Worm (Caenorhabditis elegans) whole organism, L3 larva: ENCODE measurements around the gene fbxa-156.
"Not testable (repeated sequence)": the region's sequence is repeated elsewhere in the genome, so short reads cannot be mapped to it uniquely, and the experiment has no call there.

Experiments used
- R02D3.7 ChIP-seq: fragments of 150-350 bp; optimal IDR thresholded peaks from 2 replicates; lab custom pipeline; 2014; ENCODE audit warnings: missing biosample characterization, missing genetic modification characterization
- ZK546.5 ChIP-seq: sonication (generic microtip); optimal IDR thresholded peaks from 2 replicates; lab custom pipeline; 2017; ENCODE audit warnings: missing biosample characterization, missing genetic modification characterization
- aly-2 ChIP-seq: fragments of 150-350 bp; optimal IDR thresholded peaks from 2 replicates; lab custom pipeline; 2014; ENCODE audit warnings: missing biosample characterization, missing genetic modification characterization
- ceh-28 ChIP-seq: fragments of 150-350 bp; optimal IDR thresholded peaks from 2 replicates; lab custom pipeline; 2014; ENCODE audit warnings: missing biosample characterization, missing genetic modification reagents, missing genetic modification characterization
- ceh-82 ChIP-seq: fragments of 150-350 bp; optimal IDR thresholded peaks from 2 replicates; lab custom pipeline; 2014; ENCODE audit warnings: missing biosample characterization, missing genetic modification characterization
- ceh-9 ChIP-seq: sonication (generic microtip); optimal IDR thresholded peaks from 2 replicates; lab custom pipeline; 2018; ENCODE audit warnings: missing biosample characterization, missing genetic modification characterization
- daf-12 ChIP-seq: fragments of 150-350 bp; optimal IDR thresholded peaks from 2 replicates; lab custom pipeline; 2014; ENCODE audit warnings: missing biosample characterization, missing genetic modification reagents, missing genetic modification characterization
- egl-27 ChIP-seq: sonication (generic microtip); optimal IDR thresholded peaks from 4 replicates; lab custom pipeline; 2017; ENCODE audit warnings: missing biosample characterization, missing genetic modification reagents, missing genetic modification characterization
- egl-5 ChIP-seq: fragments of 150-350 bp; optimal IDR thresholded peaks from 2 replicates; lab custom pipeline; 2017; ENCODE audit warnings: missing biosample characterization, missing genetic modification reagents, missing genetic modification characterization, inconsistent platforms
- elt-2 ChIP-seq: sonication (generic microtip); optimal IDR thresholded peaks from 2 replicates; lab custom pipeline; 2016; ENCODE audit warnings: missing genetic modification reagents, mild to moderate bottlenecking, missing genetic modification characterization, missing compliant biosample characterization
- elt-3 ChIP-seq, 3 experiments: fragments of 150-350 bp in 1 of 3; sonication (generic microtip) in 2 of 3; optimal IDR thresholded peaks; 2 replicates in 2 of 3; 4 replicates in 1 of 3; lab custom pipeline; 2014 to 2017; ENCODE audit warnings: missing biosample characterization in 3 of 3, missing genetic modification characterization in 3 of 3
- eor-1 ChIP-seq, 2 experiments: fragments of 150-350 bp; optimal IDR thresholded peaks; 2 replicates each; lab custom pipeline; 2014 to 2018; ENCODE audit warnings: missing biosample characterization in 2 of 2, missing genetic modification characterization in 2 of 2
- fkh-10 ChIP-seq: sonication (generic microtip); optimal IDR thresholded peaks from 2 replicates; lab custom pipeline; 2017; ENCODE audit warnings: missing biosample characterization, missing genetic modification reagents, missing genetic modification characterization
- fkh-2 ChIP-seq: fragments of 150-350 bp; optimal IDR thresholded peaks from 2 replicates; lab custom pipeline; 2014; ENCODE audit warnings: missing biosample characterization, missing genetic modification reagents, missing genetic modification characterization
- fos-1 ChIP-seq: fragments of 150-350 bp; optimal IDR thresholded peaks from 2 replicates; lab custom pipeline; 2014; ENCODE audit warnings: missing biosample characterization, missing genetic modification characterization
- hmg-11 ChIP-seq: sonication (generic microtip); optimal IDR thresholded peaks from 2 replicates; lab custom pipeline; 2016; ENCODE audit warnings: missing genetic modification characterization, missing compliant biosample characterization
- jun-1 ChIP-seq: fragments of 150-350 bp; optimal IDR thresholded peaks from 2 replicates; lab custom pipeline; 2014; ENCODE audit warnings: missing biosample characterization, missing genetic modification reagents, missing genetic modification characterization
- lin-15B ChIP-seq: fragments of 150-350 bp; optimal IDR thresholded peaks from 2 replicates; lab custom pipeline; 2014; ENCODE audit warnings: missing biosample characterization, missing genetic modification characterization
- lin-39 ChIP-seq: fragments of 150-350 bp; optimal IDR thresholded peaks from 2 replicates; lab custom pipeline; 2018; ENCODE audit warnings: missing biosample characterization, missing genetic modification reagents, missing genetic modification characterization
- lsy-12 ChIP-seq: sonication (generic microtip); optimal IDR thresholded peaks from 2 replicates; lab custom pipeline; 2016; ENCODE audit warnings: mild to moderate bottlenecking, missing genetic modification characterization, missing compliant biosample characterization
- mdl-1 ChIP-seq: fragments of 150-350 bp; optimal IDR thresholded peaks from 2 replicates; lab custom pipeline; 2014; ENCODE audit warnings: missing biosample characterization, missing genetic modification characterization
- nfya-1 ChIP-seq: sonication (generic microtip); optimal IDR thresholded peaks from 2 replicates; lab custom pipeline; 2017; ENCODE audit warnings: missing genetic modification characterization, mild to moderate bottlenecking, missing compliant biosample characterization, antibody characterized with exemption, moderate library complexity; ENCODE audit not compliant: insufficient read depth
- nhr-11 ChIP-seq: fragments of 150-350 bp; optimal IDR thresholded peaks from 2 replicates; lab custom pipeline; 2014; ENCODE audit warnings: missing biosample characterization, missing genetic modification characterization
- nhr-12 ChIP-seq: fragments of 150-350 bp; optimal IDR thresholded peaks from 2 replicates; lab custom pipeline; 2014; ENCODE audit warnings: missing biosample characterization, missing genetic modification characterization
- nhr-237 ChIP-seq: fragments of 150-350 bp; optimal IDR thresholded peaks from 2 replicates; lab custom pipeline; 2014; ENCODE audit warnings: missing biosample characterization, missing genetic modification characterization
- nhr-25 ChIP-seq: sonication (generic microtip); optimal IDR thresholded peaks from 2 replicates; lab custom pipeline; 2017; ENCODE audit warnings: missing biosample characterization, missing genetic modification characterization
- nhr-28 ChIP-seq: fragments of 150-350 bp; optimal IDR thresholded peaks from 2 replicates; lab custom pipeline; 2014; ENCODE audit warnings: missing biosample characterization, missing genetic modification characterization
- nhr-43 ChIP-seq: sonication (generic microtip); optimal IDR thresholded peaks from 2 replicates; lab custom pipeline; 2016; ENCODE audit warnings: mild to moderate bottlenecking, missing genetic modification characterization, missing compliant biosample characterization; ENCODE audit not compliant: poor library complexity, severe bottlenecking
- nhr-67 ChIP-seq: fragments of 150-350 bp; optimal IDR thresholded peaks from 2 replicates; lab custom pipeline; 2014; ENCODE audit warnings: missing biosample characterization, missing genetic modification characterization
- nhr-76 ChIP-seq: fragments of 150-350 bp; sonication (generic microtip); optimal IDR thresholded peaks from 5 replicates; lab custom pipeline; 2014; ENCODE audit warnings: missing biosample characterization, missing genetic modification characterization
- pha-4 ChIP-seq: fragments of 150-350 bp; optimal IDR thresholded peaks from 2 replicates; lab custom pipeline; 2014; ENCODE audit warnings: missing biosample characterization, missing genetic modification reagents, missing genetic modification characterization
- pqm-1 ChIP-seq: fragments of 150-350 bp; optimal IDR thresholded peaks from 2 replicates; lab custom pipeline; 2017; ENCODE audit warnings: missing biosample characterization, missing genetic modification characterization, inconsistent platforms
- sea-2 ChIP-seq: fragments of 150-350 bp; sonication (generic microtip); optimal IDR thresholded peaks from 4 replicates; lab custom pipeline; 2014; ENCODE audit warnings: missing biosample characterization, missing genetic modification reagents, missing genetic modification characterization
- skn-1 ChIP-seq: fragments of 150-350 bp; optimal IDR thresholded peaks from 2 replicates; lab custom pipeline; 2014; ENCODE audit warnings: missing biosample characterization, missing genetic modification characterization
- snpc-4 ChIP-seq: fragments of 150-350 bp; optimal IDR thresholded peaks from 2 replicates; lab custom pipeline; 2014; ENCODE audit warnings: missing biosample characterization, missing genetic modification characterization
- tbx-2 ChIP-seq: sonication (generic microtip); optimal IDR thresholded peaks from 2 replicates; lab custom pipeline; 2016; ENCODE audit warnings: mild to moderate bottlenecking, missing genetic modification characterization, missing compliant biosample characterization
- unc-39 ChIP-seq: sonication (generic microtip); optimal IDR thresholded peaks from 4 replicates; lab custom pipeline; 2017; ENCODE audit warnings: missing biosample characterization, missing genetic modification characterization
- unc-62 ChIP-seq: fragments of 150-350 bp; sonication (generic microtip); optimal IDR thresholded peaks from 4 replicates; lab custom pipeline; 2014; ENCODE audit warnings: missing biosample characterization, missing genetic modification reagents, missing genetic modification characterization
- zag-1 ChIP-seq: fragments of 150-350 bp; optimal IDR thresholded peaks from 2 replicates; lab custom pipeline; 2014; ENCODE audit warnings: missing biosample characterization, missing genetic modification characterization
- ztf-11 ChIP-seq: fragments of 150-350 bp; optimal IDR thresholded peaks from 2 replicates; lab custom pipeline; 2014; ENCODE audit warnings: missing biosample characterization, missing genetic modification characterization

The fbxa-156 gene

DNA sequence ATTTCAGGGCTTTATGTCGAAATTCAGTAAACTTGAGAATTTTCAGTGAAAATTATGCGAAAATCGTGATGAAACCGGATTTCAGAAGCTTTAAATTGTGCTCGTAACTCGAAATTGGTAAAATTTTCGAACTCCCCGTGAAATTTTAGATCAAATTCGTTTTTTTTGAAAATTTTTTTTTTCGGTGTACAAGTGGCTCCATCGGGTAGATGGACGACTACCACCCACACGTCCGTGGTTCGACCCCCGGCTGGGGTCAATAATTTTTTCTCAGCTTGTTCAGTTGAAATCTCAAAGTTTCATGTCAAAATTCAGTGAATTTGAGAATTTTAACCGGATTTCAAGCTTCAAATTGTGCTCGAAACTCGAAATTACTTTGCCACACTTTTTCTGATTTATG is 39.3 kb upstream of the fbxa-156 start:
- no peak for TF ChIP-seq skn-1 (tag; lab: Kevin White, UChicago)
- TF ChIP-seq nhr-25 (tag; lab: Kevin White, UChicago): no peak
- TF ChIP-seq nhr-67 (tag; lab: Kevin White, UChicago): no peak
- no peak for TF ChIP-seq jun-1 (tag; lab: Kevin White, UChicago)
- no peak for TF ChIP-seq ceh-9
- no peak for TF ChIP-seq sea-2 (GFP tag; lab: Kevin White, UChicago)
- TF ChIP-seq hmg-11 (tag; lab: Kevin White, UChicago): no peak
- no peak for TF ChIP-seq nhr-43
- no peak for TF ChIP-seq elt-2 (tag; lab: Kevin White, UChicago)
- no peak for TF ChIP-seq lin-15B
- TF ChIP-seq ceh-82 (tag; lab: Kevin White, UChicago): no peak
- no peak for TF ChIP-seq snpc-4 (tag; lab: Kevin White, UChicago)
- TF ChIP-seq lsy-12 (tag; lab: Kevin White, UChicago): no peak
- no peak for TF ChIP-seq tbx-2
- TF ChIP-seq nfya-1 (tag; lab: Kevin White, UChicago): no peak
- no peak for TF ChIP-seq ceh-28
- no peak for TF ChIP-seq unc-62
- TF ChIP-seq nhr-11 (tag; lab: Kevin White, UChicago): no peak
- TF ChIP-seq eor-1 (tag; optimal IDR thresholded peaks at IDR 0.05; lab: Kevin White, UChicago): no peak
- TF ChIP-seq, all 47 proteins: peak for 0

DNA sequence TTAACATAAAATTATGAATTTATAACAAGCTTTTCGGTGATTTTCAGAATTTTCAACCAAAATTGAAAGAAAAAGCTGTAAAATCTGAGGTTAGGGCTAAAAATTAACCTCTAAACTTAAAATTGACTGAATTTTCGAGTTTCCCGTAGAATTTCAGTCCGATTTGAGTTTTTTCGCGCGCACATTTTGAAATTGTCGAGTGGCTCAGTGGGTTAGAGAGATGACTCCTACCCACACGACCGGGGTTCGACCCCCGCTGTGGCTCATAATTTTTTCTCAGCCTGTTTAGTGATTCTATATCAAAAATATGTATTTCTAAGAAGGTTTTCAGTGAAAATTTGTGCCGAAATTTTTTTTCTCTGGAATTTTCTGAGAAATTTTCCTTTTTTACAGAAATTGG is 35.2 kb upstream of the fbxa-156 start:
- TF ChIP-seq aly-2 (tag; lab: Kevin White, UChicago): no peak
- no peak for TF ChIP-seq pqm-1 (tag; lab: Kevin White, UChicago)
- TF ChIP-seq, all 47 proteins: peak for 0

DNA sequence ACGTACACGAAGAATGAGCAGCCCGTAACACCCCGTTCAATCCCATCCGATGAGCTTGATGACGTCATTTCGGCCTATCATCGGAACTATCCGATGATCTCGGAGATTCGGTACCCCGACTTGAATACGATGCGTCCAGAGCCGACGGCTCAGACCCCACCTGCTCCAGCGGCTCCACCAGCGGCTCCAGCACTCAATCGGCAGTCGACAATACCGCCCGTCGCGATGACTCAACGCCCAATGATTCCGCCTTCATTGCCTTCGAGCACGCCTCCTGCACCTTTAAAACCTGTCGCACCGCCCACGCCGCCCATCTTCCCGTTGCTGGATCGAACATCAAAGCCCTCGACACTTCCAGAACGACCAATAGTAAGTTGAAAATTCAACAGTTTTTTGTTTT is 31.5 kb upstream of the fbxa-156 start:
- no peak for TF ChIP-seq nhr-237
- TF ChIP-seq jun-1 (tag; lab: Kevin White, UChicago): no peak
- no peak for TF ChIP-seq nhr-25 (tag; lab: Kevin White, UChicago)

DNA sequence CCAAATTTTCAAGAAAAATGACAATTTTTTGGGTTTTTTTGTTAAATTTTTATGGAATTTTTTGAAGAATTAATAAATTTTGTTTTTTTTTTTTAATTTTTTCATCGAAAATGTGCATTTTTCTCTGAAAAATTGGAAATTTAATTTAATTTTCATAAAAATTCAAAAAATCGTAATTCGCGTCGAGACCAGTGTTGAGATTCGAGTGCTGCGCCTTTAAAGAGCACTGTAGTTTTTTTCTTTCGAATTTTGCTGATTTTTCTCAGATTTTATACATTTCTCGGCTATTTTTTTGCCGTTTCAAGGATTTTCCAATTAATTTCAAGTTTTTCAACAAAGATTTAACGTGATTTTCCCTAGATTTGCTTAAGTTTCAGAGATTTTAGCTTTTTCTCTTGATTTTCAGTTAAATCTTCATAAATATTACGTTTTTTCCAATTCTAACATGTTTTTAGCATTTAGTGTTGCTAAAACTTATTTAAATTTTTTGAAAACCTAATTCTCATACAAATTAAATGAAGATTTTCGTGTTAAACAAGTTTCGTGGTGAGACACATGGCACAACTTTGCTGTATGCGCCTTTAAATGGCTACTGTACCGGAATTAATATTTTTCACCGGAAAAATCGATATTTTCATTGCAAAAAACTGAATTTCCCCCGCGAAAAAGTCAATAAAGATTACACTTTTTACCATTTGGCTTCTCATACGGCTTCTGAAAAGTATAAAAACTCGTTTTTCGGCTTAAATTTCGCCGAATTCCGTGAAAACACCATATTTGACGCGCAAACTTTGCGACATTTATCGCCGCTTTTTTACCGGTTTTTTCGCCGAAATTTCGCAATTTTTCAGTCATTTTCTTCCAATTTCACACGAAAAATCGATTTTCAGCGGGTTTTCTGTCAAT is 27.8 kb upstream of the fbxa-156 start, which contains the start of gene usp-50:
usp-50 (plus strand) TSS at position 822 of the 906 bp plus-strand sequence.
- not testable (repeated sequence) for TF ChIP-seq nfya-1, nhr-11, egl-27 (tag; lab: Kevin White, UChicago)
- TF ChIP-seq, all 47 proteins: peak for 0; not testable (repeated sequence) for 47

DNA sequence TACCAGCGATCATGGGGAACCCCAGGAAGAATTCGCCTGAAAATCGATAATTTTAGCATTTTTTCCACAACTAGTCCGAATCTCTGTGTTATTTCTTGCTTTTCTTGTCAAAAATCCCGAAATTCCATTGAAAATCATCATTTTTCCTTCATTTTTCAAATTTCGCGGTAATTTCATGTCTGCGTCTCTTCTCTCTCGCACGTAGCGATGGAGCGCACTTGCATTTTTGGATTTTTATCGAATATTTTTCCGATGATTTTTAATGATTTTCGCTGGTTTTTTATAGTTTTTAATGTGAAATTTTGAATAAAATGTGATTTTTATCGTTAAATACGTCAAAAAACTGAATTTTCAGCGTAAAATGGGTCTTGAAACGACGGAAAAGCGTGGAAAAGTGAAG is 24.8 kb upstream of the fbxa-156 start, which contains the start of gene E01B7.2:
E01B7.2 (plus strand) TSS at position 350 of the 400 bp plus-strand sequence.
- TF ChIP-seq nhr-237 (no peak), nhr-76 (tag; lab: Kevin White, UChicago) (no peak), hmg-11 (tag; lab: Kevin White, UChicago) (peak; percentile 48), zag-1 (tag; lab: Kevin White, UChicago) (no peak), mdl-1 (tag; lab: Kevin White, UChicago) (no peak), skn-1 (tag; lab: Kevin White, UChicago) (peak; percentile 96), lsy-12 (tag; lab: Kevin White, UChicago) (no peak), snpc-4 (tag; lab: Kevin White, UChicago) (peak; percentile 47), tbx-2 (no peak), ZK546.5 (tag; lab: Kevin White, UChicago) (no peak), fkh-2 (tag; lab: Kevin White, UChicago) (no peak), egl-5 (no peak), fkh-10 (GFP tag; lab: Kevin White, UChicago) (peak; percentile 24), fos-1 (tag; lab: Kevin White, UChicago) (no peak), unc-62 (no peak), daf-12 (no peak), nhr-67 (tag; lab: Kevin White, UChicago) (no peak), unc-39 (tag; lab: Kevin White, UChicago) (no peak), nfya-1 (tag; lab: Kevin White, UChicago) (peak; percentile 75), nhr-12 (no peak), nhr-28 (tag; lab: Kevin White, UChicago) (no peak), pha-4 (peak; percentile 86), ceh-82 (tag; lab: Kevin White, UChicago) (peak; percentile 71), sea-2 (GFP tag; lab: Kevin White, UChicago) (no peak), ceh-28 (peak; percentile 64), nhr-25 (tag; lab: Kevin White, UChicago) (peak; percentile 47), lin-15B (peak; percentile 82), ztf-11 (no peak), pqm-1 (tag; lab: Kevin White, UChicago) (no peak), elt-3 (tag; optimal IDR thresholded peaks at IDR 0.05; lab: Kevin White, UChicago) (no peak), R02D3.7 (tag; lab: Kevin White, UChicago) (no peak), nhr-43 (no peak), lin-39 (tag; lab: Kevin White, UChicago) (peak; percentile 35), aly-2 (tag; lab: Kevin White, UChicago) (no peak)
